Worm (Caenorhabditis elegans) whole organism, L1 larva: Measurements from ENCODE around the gene sre-8.
A peak's percentile ranks its signal among the peaks of the same experiment; 100 is the strongest.
"Not testable (repeated sequence)": the region's sequence is repeated elsewhere in the genome, so short reads cannot be mapped to it uniquely, and the experiment has no call there.

ENCODE experiments used
- C04F5.9 ChIP-seq: sonication (generic microtip); optimal IDR thresholded peaks from 2 replicates; lab custom pipeline; 2016; ENCODE audit warnings: missing genetic modification characterization, missing compliant biosample characterization
- C16A3.4 ChIP-seq: fragments of 150-350 bp; optimal IDR thresholded peaks from 2 replicates; lab custom pipeline; 2014; ENCODE audit warnings: missing biosample characterization, missing genetic modification characterization
- F16B12.6 ChIP-seq: fragments of 150-350 bp; optimal IDR thresholded peaks from 2 replicates; lab custom pipeline; 2014; ENCODE audit warnings: missing biosample characterization, missing genetic modification characterization
- alr-1 ChIP-seq: fragments of 200-800 bp; sonication (Bioruptor generic); optimal IDR thresholded peaks from 2 replicates; lab custom pipeline; 2018; ENCODE audit warnings: borderline replicate concordance, mild to moderate bottlenecking, missing genetic modification characterization, missing compliant biosample characterization
- aly-2 ChIP-seq: fragments of 150-350 bp; optimal IDR thresholded peaks from 2 replicates; lab custom pipeline; 2014; ENCODE audit warnings: missing biosample characterization, missing genetic modification characterization
- ama-1 ChIP-seq: fragments of 150-350 bp; optimal IDR thresholded peaks from 2 replicates; lab custom pipeline; 2014
- blmp-1 ChIP-seq: fragments of 150-350 bp; optimal IDR thresholded peaks from 2 replicates; lab custom pipeline; 2014; ENCODE audit warnings: missing biosample characterization, missing genetic modification characterization
- ceh-82 ChIP-seq, 3 experiments: fragments of 150-350 bp in 1 of 3; sonication (generic microtip) in 2 of 3; optimal IDR thresholded peaks; 2 replicates each; lab custom pipeline; 2014 to 2017; ENCODE audit warnings: missing biosample characterization in 3 of 3, missing genetic modification characterization in 3 of 3
- ceh-90 ChIP-seq: sonication (generic microtip); optimal IDR thresholded peaks from 2 replicates; lab custom pipeline; 2016; ENCODE audit warnings: missing genetic modification characterization, missing compliant biosample characterization
- ces-1 ChIP-seq: fragments of 150-350 bp; optimal IDR thresholded peaks from 2 replicates; lab custom pipeline; 2014; ENCODE audit warnings: missing biosample characterization, missing genetic modification reagents, missing genetic modification characterization
- egl-27 ChIP-seq, 2 experiments: fragments of 150-350 bp in 1 of 2; sonication (generic microtip); optimal IDR thresholded peaks; 3 replicates each; lab custom pipeline; 2017 to 2018; ENCODE audit warnings: missing biosample characterization in 2 of 2, missing genetic modification characterization in 2 of 2, missing genetic modification reagents in 2 of 2
- fkh-8 ChIP-seq: sonication (generic microtip); optimal IDR thresholded peaks from 2 replicates; lab custom pipeline; 2016; ENCODE audit warnings: mild to moderate bottlenecking, missing genetic modification characterization, missing compliant biosample characterization
- fos-1 ChIP-seq: fragments of 150-350 bp; optimal IDR thresholded peaks from 2 replicates; lab custom pipeline; 2014; ENCODE audit warnings: missing biosample characterization, missing genetic modification characterization
- hlh-17 ChIP-seq: fragments of 200-800 bp; sonication (Bioruptor generic); optimal IDR thresholded peaks from 2 replicates; lab custom pipeline; 2018; ENCODE audit warnings: missing genetic modification characterization, mild to moderate bottlenecking, missing compliant biosample characterization, moderate library complexity, borderline replicate concordance
- hlh-4 ChIP-seq: sonication (generic microtip); optimal IDR thresholded peaks from 2 replicates; lab custom pipeline; 2016; ENCODE audit warnings: mild to moderate bottlenecking, missing genetic modification characterization, missing compliant biosample characterization
- irx-1 ChIP-seq: sonication (generic microtip); optimal IDR thresholded peaks from 2 replicates; lab custom pipeline; 2016; ENCODE audit warnings: missing genetic modification characterization, missing compliant biosample characterization
- isw-1 ChIP-seq: fragments of 200-800 bp; sonication (Bioruptor generic); IDR thresholded peaks from 2 replicates; pipeline ENCODE4 v1.3.6; 2022; ENCODE audit warnings: missing genetic modification characterization, missing compliant biosample characterization
- jun-1 ChIP-seq: fragments of 150-350 bp; optimal IDR thresholded peaks from 2 replicates; lab custom pipeline; 2014; ENCODE audit warnings: missing biosample characterization, missing genetic modification reagents, missing genetic modification characterization
- lin-15B ChIP-seq: fragments of 150-350 bp; sonication (generic microtip); optimal IDR thresholded peaks from 3 replicates; lab custom pipeline; 2014; ENCODE audit warnings: missing biosample characterization, missing genetic modification characterization
- lin-35 ChIP-seq, 2 experiments: fragments of 150-350 bp; optimal IDR thresholded peaks; 2 replicates each; lab custom pipeline; 2014; ENCODE audit warnings: missing biosample characterization in 2 of 2, missing genetic modification characterization in 2 of 2, missing genetic modification reagents in 2 of 2
- lin-39 ChIP-seq: fragments of 150-350 bp; optimal IDR thresholded peaks from 2 replicates; lab custom pipeline; 2014; ENCODE audit warnings: missing biosample characterization, missing genetic modification reagents, missing genetic modification characterization
- lir-3 ChIP-seq: sonication (generic microtip); optimal IDR thresholded peaks from 2 replicates; lab custom pipeline; 2016; ENCODE audit warnings: mild to moderate bottlenecking, missing genetic modification characterization, moderate library complexity, missing compliant biosample characterization; ENCODE audit not compliant: poor library complexity
- lsy-2 ChIP-seq, 2 experiments: fragments of 150-350 bp; optimal IDR thresholded peaks; 2 replicates each; lab custom pipeline; 2014; ENCODE audit warnings: missing biosample characterization in 2 of 2, missing genetic modification characterization in 2 of 2
- mab-9 ChIP-seq: fragments of 200-800 bp; sonication (Bioruptor generic); IDR thresholded peaks from 2 replicates; pipeline ENCODE4 v1.3.6; 2022; ENCODE audit warnings: missing genetic modification reagents, missing genetic modification characterization, missing compliant biosample characterization
- mdl-1 ChIP-seq, 2 experiments: fragments of 150-350 bp; optimal IDR thresholded peaks; 2 replicates each; lab custom pipeline; 2014 to 2017; ENCODE audit warnings: missing biosample characterization in 2 of 2, missing genetic modification characterization in 2 of 2, inconsistent platforms in 1 of 2
- mef-2 ChIP-seq: fragments of 150-350 bp; optimal IDR thresholded peaks from 2 replicates; lab custom pipeline; 2014; ENCODE audit warnings: missing biosample characterization, missing genetic modification characterization
- mep-1 ChIP-seq: fragments of 150-350 bp; optimal IDR thresholded peaks from 2 replicates; lab custom pipeline; 2014; ENCODE audit warnings: missing biosample characterization, missing genetic modification characterization
- nhr-20 ChIP-seq: sonication (generic microtip); optimal IDR thresholded peaks from 2 replicates; lab custom pipeline; 2016; ENCODE audit warnings: mild to moderate bottlenecking, missing genetic modification characterization, missing compliant biosample characterization
- rnt-1 ChIP-seq: sonication (generic microtip); optimal IDR thresholded peaks from 2 replicates; lab custom pipeline; 2016; ENCODE audit warnings: mild to moderate bottlenecking, missing genetic modification characterization, moderate library complexity, missing compliant biosample characterization
- snpc-4 ChIP-seq: fragments of 150-350 bp; optimal IDR thresholded peaks from 2 replicates; lab custom pipeline; 2014; ENCODE audit warnings: missing biosample characterization, missing genetic modification characterization
- snu-23 ChIP-seq: sonication (generic microtip); optimal IDR thresholded peaks from 2 replicates; lab custom pipeline; 2016; ENCODE audit warnings: missing genetic modification characterization, missing compliant biosample characterization
- sup-37 ChIP-seq: fragments of 200-800 bp; sonication (Bioruptor generic); optimal IDR thresholded peaks from 2 replicates; lab custom pipeline; 2018; ENCODE audit warnings: mild to moderate bottlenecking, missing genetic modification characterization, missing compliant biosample characterization
- swsn-7 ChIP-seq: sonication (generic microtip); optimal IDR thresholded peaks from 2 replicates; lab custom pipeline; 2016; ENCODE audit warnings: missing genetic modification characterization, missing compliant biosample characterization
- tbx-2 ChIP-seq: sonication (generic microtip); optimal IDR thresholded peaks from 2 replicates; lab custom pipeline; 2016; ENCODE audit warnings: missing genetic modification characterization, missing compliant biosample characterization
- unc-62 ChIP-seq: fragments of 150-350 bp; optimal IDR thresholded peaks from 2 replicates; lab custom pipeline; 2014; ENCODE audit warnings: missing biosample characterization, missing genetic modification reagents, missing genetic modification characterization
- unc-86 ChIP-seq: sonication (generic microtip); optimal IDR thresholded peaks from 2 replicates; lab custom pipeline; 2016; ENCODE audit warnings: missing genetic modification characterization, missing compliant biosample characterization
- unc-98 ChIP-seq: fragments of 200-800 bp; sonication (Bioruptor generic); IDR thresholded peaks from 2 replicates; pipeline ENCODE4 v1.3.6; 2022; ENCODE audit warnings: missing genetic modification characterization, missing compliant biosample characterization
- zip-4 ChIP-seq: fragments of 200-800 bp; sonication (Bioruptor generic); optimal IDR thresholded peaks from 2 replicates; lab custom pipeline; 2018; ENCODE audit warnings: mild to moderate bottlenecking, missing genetic modification characterization, moderate library complexity, missing compliant biosample characterization
- ztf-11 ChIP-seq, 2 experiments: sonication (generic microtip); optimal IDR thresholded peaks; 2 replicates each; lab custom pipeline; 2016 to 2017; ENCODE audit warnings: missing genetic modification characterization in 2 of 2, missing biosample characterization in 1 of 2, missing compliant biosample characterization in 1 of 2
- ztf-4 ChIP-seq: fragments of 150-350 bp; optimal IDR thresholded peaks from 2 replicates; lab custom pipeline; 2014; ENCODE audit warnings: missing biosample characterization, missing genetic modification characterization

sre-8 gene

DNA sequence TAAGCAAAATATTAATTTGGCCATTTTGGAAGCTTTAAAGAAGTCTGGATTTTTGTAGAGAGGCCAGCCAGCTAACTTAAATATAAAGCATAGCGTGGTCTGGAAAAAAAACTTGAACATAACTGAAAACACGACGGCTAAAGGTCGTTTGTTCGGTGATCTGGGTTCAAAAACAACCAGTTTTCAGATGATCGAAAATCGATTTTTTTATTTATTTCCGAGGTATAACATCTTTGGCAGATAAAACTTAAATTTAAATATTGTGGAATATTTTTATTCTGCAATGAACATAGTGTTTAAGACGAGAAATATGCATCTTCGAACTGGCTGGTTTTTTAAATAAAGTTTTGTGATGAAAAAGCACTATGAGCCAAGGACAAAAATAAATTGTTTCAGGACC is 11.7 kb downstream of the sre-8 start, which contains the start of gene F40G12.4:
Gene F40G12.4, minus strand, starts transcription at position 101 of the 400 bp plus-strand sequence.
- no peak for TF ChIP-seq hlh-17
- no peak for TF ChIP-seq ama-1 (lab: Kevin White, UChicago)
- no peak for TF ChIP-seq mab-9 (GFP tag; lab: Robert Waterston, UW)
- no peak for TF ChIP-seq F16B12.6 (tag; lab: Kevin White, UChicago)
- no peak for TF ChIP-seq egl-27 (tag; optimal IDR thresholded peaks at IDR 0.05; lab: Kevin White, UChicago)

DNA sequence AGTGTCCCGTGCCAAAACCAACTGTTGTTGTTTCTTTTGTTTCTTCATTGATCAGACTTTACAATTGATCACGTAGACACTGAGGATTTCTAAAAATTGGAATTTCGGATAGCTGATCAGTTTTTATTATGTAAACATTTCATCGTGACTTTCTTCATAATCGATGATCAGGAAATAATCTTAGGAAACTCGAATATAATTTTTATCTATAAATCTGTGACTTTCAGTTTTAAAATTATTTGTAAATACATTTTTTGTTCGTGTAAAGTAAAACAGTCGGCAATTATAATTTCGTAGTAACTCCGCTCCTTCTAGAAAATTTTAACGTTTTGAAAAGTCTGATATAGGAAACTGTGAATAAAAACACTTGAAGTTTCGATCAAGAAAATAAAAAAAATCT is 13.8 kb downstream of the sre-8 start, which contains the start of gene F40G12.5:
Gene F40G12.5, minus strand, starts transcription at position 101 of the 400 bp plus-strand sequence.
- TF ChIP-seq unc-86 (tag; lab: Kevin White, UChicago): no peak
- TF ChIP-seq ztf-4: no peak
- TF ChIP-seq snu-23 (GFP tag; lab: Kevin White, UChicago): no peak
- no peak for TF ChIP-seq rnt-1
- no peak for TF ChIP-seq tbx-2 (tag; lab: Kevin White, UChicago)
- no peak for TF ChIP-seq unc-98 (GFP tag; lab: Robert Waterston, UW)
- TF ChIP-seq mep-1 (tag; lab: Kevin White, UChicago): no peak
- no peak for TF ChIP-seq swsn-7 (tag; lab: Kevin White, UChicago)
- TF ChIP-seq mab-9 (GFP tag; lab: Robert Waterston, UW): no peak
- no peak for TF ChIP-seq lin-39
- no peak for TF ChIP-seq irx-1 (tag; lab: Kevin White, UChicago)

DNA sequence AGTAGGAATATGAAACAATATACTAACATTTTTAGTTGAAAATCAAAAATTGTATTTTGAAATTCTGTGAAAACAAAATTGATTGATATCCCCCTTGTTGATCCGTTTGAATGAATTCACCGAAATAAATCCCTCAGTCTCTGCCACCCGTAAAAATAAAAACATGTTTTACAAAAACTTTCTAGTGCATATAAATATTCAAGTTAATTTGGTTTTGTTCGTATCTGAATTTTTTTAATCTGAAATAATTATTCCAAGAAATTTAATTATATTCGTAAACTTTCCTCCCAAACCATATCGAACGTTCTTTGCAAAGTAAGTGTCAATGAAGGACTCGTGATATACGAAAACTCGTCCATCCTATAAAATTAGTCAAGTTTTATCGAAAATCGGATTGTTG is 16.1 kb downstream of the sre-8 start, which contains the start of gene F40G12.6:
Gene F40G12.6, minus strand, starts transcription at position 101 of the 400 bp plus-strand sequence.
- TF ChIP-seq ceh-82 (tag; optimal IDR thresholded peaks at IDR 0.05; lab: Kevin White, UChicago) (no peak), hlh-4 (tag; lab: Kevin White, UChicago) (no peak), mdl-1 (tag; optimal IDR thresholded peaks at IDR 0.05; lab: Kevin White, UChicago) (no peak), alr-1 (tag; lab: Kevin White, UChicago) (no peak), tbx-2 (tag; lab: Kevin White, UChicago) (no peak), lin-35 (GFP tag; optimal IDR thresholded peaks at IDR 0.05; lab: Kevin White, UChicago) (no peak), egl-27 (tag; optimal IDR thresholded peaks at IDR 0.05; lab: Kevin White, UChicago) (no peak), unc-98 (GFP tag; lab: Robert Waterston, UW) (no peak), snu-23 (GFP tag; lab: Kevin White, UChicago) (no peak), ceh-90 (no peak), jun-1 (tag; lab: Kevin White, UChicago) (no peak), lir-3 (no peak), isw-1 (GFP tag; lab: Robert Waterston, UW) (no peak), aly-2 (tag; lab: Kevin White, UChicago) (no peak), unc-62 (no peak), lin-15B (tag; lab: Kevin White, UChicago) (no peak), zip-4 (GFP tag; lab: Kevin White, UChicago) (no peak), lsy-2 (tag; optimal IDR thresholded peaks at IDR 0.05; lab: Kevin White, UChicago) (no peak)

DNA sequence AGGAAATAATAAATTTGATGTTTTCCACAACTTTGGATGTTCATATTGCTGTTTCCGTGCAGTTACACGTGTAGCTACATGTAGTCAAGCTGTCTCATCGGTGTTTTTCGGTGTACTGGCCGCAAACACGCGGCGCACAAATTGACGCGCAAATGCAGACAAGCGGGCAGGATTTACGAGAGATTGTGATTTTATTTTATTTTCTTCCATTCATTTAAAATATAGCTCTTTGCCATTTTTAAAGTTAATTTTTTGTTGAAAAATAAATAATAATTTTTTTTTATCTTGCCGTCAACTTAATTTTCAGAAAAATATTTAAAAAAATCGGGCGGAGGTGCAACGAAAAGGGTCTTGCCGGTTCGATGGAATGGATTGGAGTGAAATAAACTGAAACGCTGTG is 17.4 kb downstream of the sre-8 start, which contains the start of gene F40G12.7:
Gene F40G12.7, plus strand, starts transcription at position 301 of the 400 bp plus-strand sequence.
- not testable (repeated sequence) for TF ChIP-seq ztf-11 (tag; optimal IDR thresholded peaks at IDR 0.05; lab: Kevin White, UChicago); C04F5.9 (tag; lab: Kevin White, UChicago); egl-27 (tag; optimal IDR thresholded peaks at IDR 0.05; lab: Kevin White, UChicago)

DNA sequence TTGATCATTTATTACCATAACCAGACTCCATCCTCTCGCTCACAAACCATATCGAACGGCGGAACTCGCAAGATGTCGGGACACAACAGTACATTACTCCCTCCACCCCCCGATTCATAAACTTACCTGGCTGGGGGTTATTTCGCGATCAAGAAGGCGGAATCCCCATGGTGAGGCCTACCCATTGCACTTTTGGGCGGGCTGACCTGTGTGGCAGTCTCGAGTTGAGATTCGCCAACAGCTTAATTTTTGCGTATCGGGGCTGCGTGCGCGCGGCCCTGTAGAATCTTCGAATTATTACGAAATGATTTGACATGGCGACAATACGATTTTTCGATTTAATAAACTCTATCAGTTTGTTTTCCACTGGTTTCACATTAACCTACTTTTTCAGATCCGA is 20.5 kb downstream of the sre-8 start:
- peak; percentile 40 for TF ChIP-seq snpc-4 (tag; lab: Kevin White, UChicago)

DNA sequence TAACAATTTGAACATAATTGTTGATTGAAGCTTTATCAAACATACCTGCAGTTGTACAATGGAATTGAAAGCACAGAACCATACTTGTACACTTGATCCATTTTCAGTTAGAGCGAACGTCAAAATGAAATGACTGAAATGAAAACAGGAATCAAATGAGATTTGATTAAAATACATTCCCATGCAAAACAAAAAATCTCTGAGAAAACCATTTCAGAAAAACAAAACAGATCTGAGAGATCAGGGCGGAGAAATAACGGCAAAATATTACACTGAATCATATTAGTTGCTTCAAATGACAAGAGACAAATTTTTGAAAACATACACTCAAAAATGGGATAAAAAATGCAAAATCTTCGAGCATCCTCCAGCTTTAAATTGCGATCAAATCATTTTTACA is 22.9 kb downstream of the sre-8 start, which contains the start of gene srt-33:
Gene srt-33, minus strand, starts transcription at position 101 of the 400 bp plus-strand sequence.
- no peak for TF ChIP-seq ces-1 (GFP tag; lab: Kevin White, UChicago)
- no peak for TF ChIP-seq unc-86 (tag; lab: Kevin White, UChicago)
- no peak for TF ChIP-seq zip-4 (GFP tag; lab: Kevin White, UChicago)
- no peak for TF ChIP-seq alr-1 (tag; lab: Kevin White, UChicago)
- TF ChIP-seq fos-1 (tag; lab: Kevin White, UChicago): no peak
- TF ChIP-seq nhr-20: no peak
- no peak for TF ChIP-seq F16B12.6 (tag; lab: Kevin White, UChicago)
- TF ChIP-seq fkh-8 (tag; lab: Kevin White, UChicago): no peak
- TF ChIP-seq tbx-2 (tag; lab: Kevin White, UChicago): no peak
- no peak for TF ChIP-seq C16A3.4 (tag; lab: Kevin White, UChicago)
- TF ChIP-seq blmp-1 (tag; lab: Kevin White, UChicago): no peak
- no peak for TF ChIP-seq mef-2 (tag; lab: Kevin White, UChicago)
- TF ChIP-seq ztf-4: no peak
- TF ChIP-seq sup-37 (GFP tag; lab: Kevin White, UChicago): no peak
- TF ChIP-seq snu-23 (GFP tag; lab: Kevin White, UChicago): no peak
- TF ChIP-seq ceh-82 (tag; optimal IDR thresholded peaks at IDR 0.05; lab: Kevin White, UChicago): no peak
- TF ChIP-seq hlh-4 (tag; lab: Kevin White, UChicago): no peak
